Worm (Caenorhabditis elegans) whole organism, L4 larva: ENCODE measurements around the gene fipr-17.

Experiments
- aha-1 ChIP-seq: fragments of 150-350 bp; peaks from one replicate; lab custom pipeline; 2014; ENCODE audit warnings: missing biosample characterization, missing genetic modification characterization
- ama-1 ChIP-seq: fragments of 150-350 bp; optimal IDR thresholded peaks from 2 replicates; lab custom pipeline; 2014; ENCODE audit warnings: inconsistent platforms, mixed read lengths
- ceh-44 ChIP-seq: fragments of 200-800 bp; sonication (Bioruptor generic); IDR thresholded peaks from 2 replicates; pipeline ENCODE4 v1.3.6; 2022; ENCODE audit warnings: missing genetic modification reagents, missing genetic modification characterization, missing compliant biosample characterization
- ceh-82 ChIP-seq: sonication (generic microtip); optimal IDR thresholded peaks from 2 replicates; lab custom pipeline; 2017; ENCODE audit warnings: missing biosample characterization, missing genetic modification characterization
- daf-19 ChIP-seq: fragments of 200-800 bp; sonication (Bioruptor generic); conservative IDR thresholded peaks from 2 replicates; pipeline ENCODE4 v1.3.6; 2022; ENCODE audit warnings: missing genetic modification characterization, missing compliant biosample characterization
- egl-27 ChIP-seq: sonication (generic microtip); optimal IDR thresholded peaks from 3 replicates; lab custom pipeline; 2017; ENCODE audit warnings: missing biosample characterization, missing genetic modification reagents, missing genetic modification characterization
- egl-43 ChIP-seq: fragments of 200-800 bp; sonication (Bioruptor generic); IDR thresholded peaks from 2 replicates; pipeline ENCODE4 v1.3.6; 2022; ENCODE audit warnings: missing genetic modification reagents, missing genetic modification characterization, missing compliant biosample characterization
- gei-8 ChIP-seq: fragments of 200-800 bp; sonication (Bioruptor generic); optimal IDR thresholded peaks from 2 replicates; lab custom pipeline; 2018; ENCODE audit warnings: mild to moderate bottlenecking, missing genetic modification characterization, missing compliant biosample characterization
- hif-1 ChIP-seq, 2 experiments: sonication (generic microtip); optimal IDR thresholded peaks; 2 replicates each; lab custom pipeline; 2016 to 2017; ENCODE audit warnings: missing compliant biosample characterization in 2 of 2, missing genetic modification characterization in 2 of 2, missing genetic modification reagents in 2 of 2, missing genotype in 2 of 2, mild to moderate bottlenecking in 1 of 2
- mep-1 ChIP-seq: fragments of 150-350 bp; sonication (generic microtip); optimal IDR thresholded peaks from 3 replicates; lab custom pipeline; 2014; ENCODE audit warnings: missing biosample characterization, missing genetic modification characterization
- mxl-3 ChIP-seq: fragments of 200-800 bp; sonication (Bioruptor generic); optimal IDR thresholded peaks from 2 replicates; lab custom pipeline; 2018; ENCODE audit warnings: mild to moderate bottlenecking, missing genetic modification characterization, missing compliant biosample characterization
- spr-1 ChIP-seq: sonication (generic microtip); optimal IDR thresholded peaks from 2 replicates; lab custom pipeline; 2016; ENCODE audit warnings: mild to moderate bottlenecking, missing genetic modification characterization, missing compliant biosample characterization
- unc-62 ChIP-seq, 3 experiments: fragments of 150-350 bp in 1 of 3; sonication (generic microtip); optimal IDR thresholded peaks in 2 of 3; peaks in 1 of 3; 1 replicate in 1 of 3; 2 replicates in 2 of 3; lab custom pipeline; 2014 to 2017; ENCODE audit warnings: missing biosample characterization in 3 of 3, missing genetic modification characterization in 3 of 3, missing genetic modification reagents in 3 of 3, missing genotype in 1 of 3

DNA sequence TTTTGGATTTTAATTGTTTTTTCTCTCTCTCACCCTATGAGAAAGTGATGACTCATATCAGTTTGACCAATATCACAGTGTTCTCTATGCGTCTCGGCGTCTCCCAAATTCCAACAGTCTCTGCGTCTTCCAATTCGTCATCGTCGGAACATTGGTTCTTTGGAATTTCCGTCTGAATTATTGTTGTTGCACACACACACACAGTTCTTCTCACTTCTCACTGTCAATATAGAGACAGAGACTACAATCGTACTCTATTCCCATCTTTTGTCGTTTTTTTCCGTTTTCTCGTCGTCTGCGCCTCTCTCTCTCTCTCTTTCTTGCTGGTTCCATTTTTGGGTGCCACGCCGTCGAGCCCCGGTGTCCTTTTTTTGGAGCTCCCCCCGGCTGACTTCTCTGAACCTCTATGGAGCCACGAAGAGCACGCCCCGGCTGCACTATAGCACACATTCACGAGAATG lies 43.3 kb upstream of the fipr-17 start:
- TF ChIP-seq ama-1 (lab: Kevin White, UChicago): no peak
- TF ChIP-seq ceh-82 (tag; lab: Kevin White, UChicago): no peak
- TF ChIP-seq daf-19 (GFP tag; lab: Robert Waterston, UW): no peak
- TF ChIP-seq ceh-44 (GFP tag; lab: Robert Waterston, UW): no peak
- TF ChIP-seq mxl-3 (GFP tag; lab: Kevin White, UChicago): no peak
- peak; percentile 22 for TF ChIP-seq mep-1 (tag; lab: Kevin White, UChicago)
- TF ChIP-seq egl-43 (GFP tag; lab: Robert Waterston, UW): 0 out of 2 replicates have a peak, but pooled peaks have one; percentile 4
- peak; percentile 97 for TF ChIP-seq aha-1 (tag; lab: Kevin White, UChicago)
- no peak for TF ChIP-seq gei-8 (GFP tag; lab: Kevin White, UChicago)
- no peak for TF ChIP-seq spr-1 (tag; lab: Kevin White, UChicago)
- no peak for TF ChIP-seq egl-27 (tag; lab: Kevin White, UChicago)
- TF ChIP-seq unc-62 (GFP tag; optimal IDR thresholded peaks at IDR 0.05 in 1 of 2; lab: Kevin White, UChicago): peak in 1 of 2 experiments; percentile 78
- no peak for TF ChIP-seq unc-62 (tag; optimal IDR thresholded peaks at IDR 0.05; lab: Kevin White, UChicago)
- peak in 1 of 2 experiments; percentile 19 for TF ChIP-seq hif-1 (tag; optimal IDR thresholded peaks at IDR 0.05; lab: Kevin White, UChicago)
